Fruit fly (Drosophila melanogaster) whole organism, pupa: ENCODE measurements around the gene MTF-1.

Experiments
- CG10348 ChIP-seq: fragments of 200-800 bp; sonication (Bioruptor generic); IDR thresholded peaks from 2 replicates; pipeline ENCODE4 v1.3.6; 2022; ENCODE audit warnings: missing biosample characterization, missing genetic modification characterization
- CG12605 ChIP-seq: fragments of 200-800 bp; sonication (Bioruptor generic); IDR thresholded peaks from 2 replicates; pipeline ENCODE4 v1.3.6; 2022; ENCODE audit warnings: missing biosample characterization, missing genetic modification characterization
- CG13204 ChIP-seq: fragments of 200-800 bp; sonication (Bioruptor generic); optimal IDR thresholded peaks from 2 replicates; lab custom pipeline; 2018; ENCODE audit warnings: missing biosample characterization, mild to moderate bottlenecking, missing genetic modification characterization, moderate library complexity
- CG14655 ChIP-seq: fragments of 200-800 bp; sonication (Bioruptor generic); optimal IDR thresholded peaks from 3 replicates; lab custom pipeline; 2017; ENCODE audit warnings: mild to moderate bottlenecking, missing biosample characterization, missing genetic modification reagents, missing genetic modification characterization
- CG15710 ChIP-seq: fragments of 200-800 bp; sonication (Bioruptor generic); optimal IDR thresholded peaks from 2 replicates; lab custom pipeline; 2018; ENCODE audit warnings: missing biosample characterization, mild to moderate bottlenecking, missing genetic modification characterization, moderate library complexity
- CG17806 ChIP-seq: fragments of 200-800 bp; sonication (Bioruptor generic); optimal IDR thresholded peaks from 2 replicates; lab custom pipeline; 2018; ENCODE audit warnings: missing biosample characterization, mild to moderate bottlenecking, missing genetic modification characterization, moderate library complexity
- CG32121 ChIP-seq: fragments of 200-800 bp; sonication (Bioruptor generic); IDR thresholded peaks from 2 replicates; pipeline ENCODE4 v1.3.6; 2022; ENCODE audit warnings: missing biosample characterization, missing genetic modification characterization
- CG34367 ChIP-seq: fragments of 200-800 bp; sonication (Bioruptor generic); optimal IDR thresholded peaks from 2 replicates; lab custom pipeline; 2018; ENCODE audit warnings: missing biosample characterization, mild to moderate bottlenecking, missing genetic modification characterization
- CG4496 ChIP-seq: fragments of 200-800 bp; sonication (Bioruptor generic); IDR thresholded peaks from 3 replicates; pipeline ENCODE4 v1.3.6; 2022; ENCODE audit warnings: missing biosample characterization, missing genetic modification characterization
- CG8159 ChIP-seq: fragments of 200-800 bp; sonication (Bioruptor generic); optimal IDR thresholded peaks from 3 replicates; lab custom pipeline; 2018; ENCODE audit warnings: missing biosample characterization, mild to moderate bottlenecking, missing genetic modification characterization, moderate library complexity
- CG8301 ChIP-seq: fragments of 200-800 bp; sonication (Bioruptor generic); optimal IDR thresholded peaks from 2 replicates; lab custom pipeline; 2018; ENCODE audit warnings: missing biosample characterization, mild to moderate bottlenecking, missing genetic modification characterization
- CG9948 ChIP-seq: fragments of 200-800 bp; sonication (Bioruptor generic); optimal IDR thresholded peaks from 2 replicates; lab custom pipeline; 2018; ENCODE audit warnings: missing biosample characterization, mild to moderate bottlenecking, missing genetic modification characterization, moderate library complexity
- D1 ChIP-seq: fragments of 200-800 bp; sonication (Bioruptor generic); optimal IDR thresholded peaks from 2 replicates; lab custom pipeline; 2018; ENCODE audit warnings: missing biosample characterization, mild to moderate bottlenecking, missing genetic modification characterization, moderate library complexity
- EcR ChIP-seq: fragments of 200-800 bp; sonication (Bioruptor generic); optimal IDR thresholded peaks from 3 replicates; lab custom pipeline; 2019; ENCODE audit warnings: missing biosample characterization, missing genetic modification characterization, mild to moderate bottlenecking, moderate library complexity, missing genetic modification reagents
- Ets98B ChIP-seq: fragments of 200-800 bp; sonication (Bioruptor generic); IDR thresholded peaks from 2 replicates; pipeline ENCODE4 v1.3.6; 2022; ENCODE audit warnings: missing biosample characterization, missing genetic modification characterization
- Pif1A ChIP-seq: fragments of 200-800 bp; sonication (Bioruptor generic); optimal IDR thresholded peaks from 3 replicates; lab custom pipeline; 2016; ENCODE audit warnings: missing biosample characterization, missing genetic modification characterization
- Pif1B ChIP-seq: fragments of 200-800 bp; sonication (Bioruptor generic); optimal IDR thresholded peaks from 3 replicates; lab custom pipeline; 2016; ENCODE audit warnings: missing biosample characterization, missing genetic modification characterization
- Snoo ChIP-seq: fragments of 200-800 bp; sonication (Bioruptor generic); optimal IDR thresholded peaks from 3 replicates; lab custom pipeline; 2017; ENCODE audit warnings: missing biosample characterization, mild to moderate bottlenecking, missing genetic modification characterization, inconsistent platforms
- fd96Ca ChIP-seq: fragments of 200-800 bp; sonication (Bioruptor generic); IDR thresholded peaks from 3 replicates; pipeline ENCODE4 v1.3.6; 2022; ENCODE audit warnings: missing biosample characterization, missing genetic modification characterization
- gl ChIP-seq: fragments of 200-800 bp; sonication (Bioruptor generic); optimal IDR thresholded peaks from 2 replicates; lab custom pipeline; 2018; ENCODE audit warnings: missing biosample characterization, mild to moderate bottlenecking, missing genetic modification characterization
- rn ChIP-seq: fragments of 200-800 bp; sonication (Bioruptor generic); IDR thresholded peaks from 2 replicates; pipeline ENCODE4 v1.3.6; 2022; ENCODE audit warnings: missing biosample characterization, missing genetic modification characterization

MTF-1 gene

dm6 chr3L:9429665-9430607 is at the start of gene MTF-1, which contains the start of gene RpS17:
MTF-1 (plus strand) TSS chr3L:9430312.
RpS17 (minus strand) TSS chr3L:9429821.
- no peak for TF ChIP-seq CG9948 (tag; lab: Kevin White, UChicago)
- no peak for TF ChIP-seq Ets98B (GFP tag; lab: Robert Waterston, UW)
- TF ChIP-seq CG15710 (tag; lab: Kevin White, UChicago), result no peak
- TF ChIP-seq Pif1A (GFP tag; lab: Kevin White, UChicago), result peak; percentile 24
- TF ChIP-seq CG8301, result peak; percentile 0
- TF ChIP-seq CG17806 (tag; lab: Kevin White, UChicago), result peak; percentile 9
- TF ChIP-seq CG13204 (GFP tag; lab: Kevin White, UChicago), result peak; percentile 6
- TF ChIP-seq rn (GFP tag; lab: Robert Waterston, UW), result no peak
- no peak for TF ChIP-seq CG8159 (tag; lab: Kevin White, UChicago)
- TF ChIP-seq CG32121 (GFP tag; lab: Robert Waterston, UW), result no peak
- peak; percentile 64 for TF ChIP-seq CG4496 (GFP tag; lab: Robert Waterston, UW)
- TF ChIP-seq EcR (GFP tag; lab: Kevin White, UChicago), result peak; percentile 41
- no peak for TF ChIP-seq fd96Ca
- TF ChIP-seq CG10348 (GFP tag; lab: Robert Waterston, UW), result no peak
- TF ChIP-seq Pif1B (GFP tag; lab: Kevin White, UChicago), result peak; percentile 26
- peak; percentile 10 for TF ChIP-seq gl (tag; lab: Kevin White, UChicago)
- peak; percentile 58 for TF ChIP-seq Snoo (tag; lab: Kevin White, UChicago)
- TF ChIP-seq D1 (tag; lab: Kevin White, UChicago), result no peak
- TF ChIP-seq CG34367 (tag; lab: Kevin White, UChicago), result peak; percentile 27
- TF ChIP-seq CG12605 (GFP tag; lab: Robert Waterston, UW), result 0 out of 2 replicates have a peak, but pooled peaks have one; percentile 32
- no peak for TF ChIP-seq CG14655

- peak; percentile 88 for TF ChIP-seq EcR (GFP tag; lab: Kevin White, UChicago)
- TF ChIP-seq CG10348 (GFP tag; lab: Robert Waterston, UW), result no peak
- no peak for TF ChIP-seq CG17806 (tag; lab: Kevin White, UChicago)
- TF ChIP-seq CG9948 (tag; lab: Kevin White, UChicago), result no peak
- TF ChIP-seq Pif1A (GFP tag; lab: Kevin White, UChicago), result no peak
- no peak for TF ChIP-seq rn (GFP tag; lab: Robert Waterston, UW)
- TF ChIP-seq CG4496 (GFP tag; lab: Robert Waterston, UW), result no peak
- TF ChIP-seq CG32121 (GFP tag; lab: Robert Waterston, UW), result no peak
- no peak for TF ChIP-seq CG34367 (tag; lab: Kevin White, UChicago)
- peak; percentile 76 for TF ChIP-seq Snoo (tag; lab: Kevin White, UChicago)
- TF ChIP-seq CG8301, result no peak
- TF ChIP-seq gl (tag; lab: Kevin White, UChicago), result no peak
- TF ChIP-seq fd96Ca, result no peak
- no peak for TF ChIP-seq CG8159 (tag; lab: Kevin White, UChicago)
- TF ChIP-seq CG13204 (GFP tag; lab: Kevin White, UChicago), result no peak
Observed at dm6 chr3L:9380344-9380849, 49.7 kb upstream of the MTF-1 start.

- no peak for TF ChIP-seq rn (GFP tag; lab: Robert Waterston, UW)
- TF ChIP-seq fd96Ca, result 0 out of 3 replicates have a peak, but pooled peaks have one; percentile 34
- TF ChIP-seq Snoo (tag; lab: Kevin White, UChicago), result peak; percentile 51
- TF ChIP-seq Pif1A (GFP tag; lab: Kevin White, UChicago), result no peak
- TF ChIP-seq CG15710 (tag; lab: Kevin White, UChicago), result peak; percentile 6
- peak; percentile 53; the same call in 1 of the 3 replicates for TF ChIP-seq CG4496 (GFP tag; lab: Robert Waterston, UW)
- TF ChIP-seq EcR (GFP tag; lab: Kevin White, UChicago), result peak; percentile 80
- no peak for TF ChIP-seq CG9948 (tag; lab: Kevin White, UChicago)
- peak; percentile 16 for TF ChIP-seq gl (tag; lab: Kevin White, UChicago)
- no peak for TF ChIP-seq CG17806 (tag; lab: Kevin White, UChicago)
- TF ChIP-seq CG13204 (GFP tag; lab: Kevin White, UChicago), result peak; percentile 19
- TF ChIP-seq CG8159 (tag; lab: Kevin White, UChicago), result no peak
- TF ChIP-seq CG14655, result peak; percentile 24
- TF ChIP-seq CG8301, result peak; percentile 5
- TF ChIP-seq CG12605 (GFP tag; lab: Robert Waterston, UW), result peak; percentile 59
- no peak for TF ChIP-seq CG10348 (GFP tag; lab: Robert Waterston, UW)
- TF ChIP-seq D1 (tag; lab: Kevin White, UChicago), result no peak
- TF ChIP-seq CG34367 (tag; lab: Kevin White, UChicago), result peak; percentile 9
- TF ChIP-seq CG32121 (GFP tag; lab: Robert Waterston, UW), result peak; percentile 56; the same call in 1 of the 2 replicates
- TF ChIP-seq Ets98B (GFP tag; lab: Robert Waterston, UW), result 0 out of 2 replicates have a peak, but pooled peaks have one; percentile 39
- peak; percentile 35 for TF ChIP-seq Pif1B (GFP tag; lab: Kevin White, UChicago)
Observed at dm6 chr3L:9381602-9382001, 48.5 kb upstream of the MTF-1 start, which contains the start of gene Hsp23. Hsp23 (plus strand) TSS chr3L:9381882.

DNA sequence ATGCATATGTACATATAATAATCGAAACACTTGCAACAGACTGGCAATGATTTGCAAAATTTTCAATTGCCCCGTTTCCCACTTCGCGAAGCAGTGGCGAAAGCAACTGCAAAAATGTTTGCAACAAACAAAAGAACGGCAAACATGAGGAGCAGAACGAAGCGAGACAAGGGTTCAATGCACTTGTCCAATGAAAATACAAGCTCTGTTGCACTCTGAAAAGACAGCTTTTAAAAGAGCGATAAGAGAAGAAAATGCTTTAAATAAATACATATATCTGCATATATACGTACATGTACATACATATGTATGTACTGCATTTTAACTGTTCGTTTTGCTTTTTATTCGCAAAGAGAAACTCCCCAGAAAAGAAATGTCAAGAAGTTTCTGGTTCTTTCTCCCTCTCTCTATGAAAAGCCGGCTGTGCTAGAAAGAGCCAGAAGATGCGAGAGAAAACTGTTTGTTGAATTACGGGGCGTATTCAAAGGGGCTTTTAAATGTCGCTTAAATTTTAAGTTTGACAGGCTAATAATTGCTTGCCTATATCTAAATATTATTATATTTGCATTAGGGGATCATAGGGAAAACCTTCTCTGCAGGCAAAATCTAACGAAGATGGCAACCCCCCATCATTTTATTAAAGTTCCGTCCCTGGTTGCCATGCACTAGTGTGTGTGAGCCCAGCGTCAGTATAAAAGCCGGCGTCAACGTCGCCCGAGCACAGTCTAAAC is 46.6 kb upstream of the MTF-1 start, which contains the start of gene Hsp27:
TSS of gene Hsp27 (plus strand) at position 719 of the 731 bp plus-strand sequence.
- TF ChIP-seq CG34367 (tag; lab: Kevin White, UChicago), result peak; percentile 99
- TF ChIP-seq D1 (tag; lab: Kevin White, UChicago), result peak; percentile 100
- peak; percentile 100 for TF ChIP-seq CG12605 (GFP tag; lab: Robert Waterston, UW)
- peak; percentile 100 for TF ChIP-seq fd96Ca
- TF ChIP-seq CG13204 (GFP tag; lab: Kevin White, UChicago), result peak; percentile 98
- TF ChIP-seq Pif1B (GFP tag; lab: Kevin White, UChicago), result peak; percentile 100
- peak; percentile 99 for TF ChIP-seq rn (GFP tag; lab: Robert Waterston, UW)
- TF ChIP-seq CG4496 (GFP tag; lab: Robert Waterston, UW), result peak; percentile 100
- TF ChIP-seq Ets98B (GFP tag; lab: Robert Waterston, UW), result peak; percentile 100
- TF ChIP-seq Snoo (tag; lab: Kevin White, UChicago), result peak; percentile 100
- peak; percentile 100 for TF ChIP-seq CG32121 (GFP tag; lab: Robert Waterston, UW)
- peak; percentile 100 for TF ChIP-seq CG15710 (tag; lab: Kevin White, UChicago)
- TF ChIP-seq CG8301, result peak; percentile 100
- TF ChIP-seq CG17806 (tag; lab: Kevin White, UChicago), result peak; percentile 100
- peak; percentile 99 for TF ChIP-seq CG10348 (GFP tag; lab: Robert Waterston, UW)
- peak; percentile 100 for TF ChIP-seq CG9948 (tag; lab: Kevin White, UChicago)
- TF ChIP-seq CG14655, result peak; percentile 100
- peak; percentile 99 for TF ChIP-seq gl (tag; lab: Kevin White, UChicago)
- peak; percentile 100 for TF ChIP-seq CG8159 (tag; lab: Kevin White, UChicago)
- TF ChIP-seq EcR (GFP tag; lab: Kevin White, UChicago), result peak; percentile 96
- TF ChIP-seq Pif1A (GFP tag; lab: Kevin White, UChicago), result peak; percentile 100
- TF ChIP-seq, all 21 proteins: peak for 21
